Worm (Caenorhabditis elegans) whole organism, mixed stage, embryonic: ENCODE results near the gene ZK1307.7.

Experiments used
- M03D4.4 ChIP-seq: sonication (generic microtip); optimal IDR thresholded peaks from 2 replicates; lab custom pipeline; 2017; ENCODE audit warnings: mild to moderate bottlenecking, missing genetic modification characterization, missing compliant biosample characterization
- bed-3 ChIP-seq: fragments of 200-800 bp; sonication (Bioruptor generic); optimal IDR thresholded peaks from 3 replicates; lab custom pipeline; 2018; ENCODE audit warnings: mild to moderate bottlenecking, missing genetic modification characterization, moderate library complexity, missing compliant biosample characterization
- blmp-1 ChIP-seq: fragments of 150-350 bp; optimal IDR thresholded peaks from 2 replicates; lab custom pipeline; 2014; ENCODE audit warnings: missing biosample characterization, missing genetic modification characterization
- ceh-39 ChIP-seq: fragments of 150-350 bp; optimal IDR thresholded peaks from 2 replicates; lab custom pipeline; 2014; ENCODE audit warnings: missing biosample characterization, missing genetic modification characterization
- ceh-43 ChIP-seq: fragments of 200-800 bp; sonication (Bioruptor generic); optimal IDR thresholded peaks from 2 replicates; lab custom pipeline; 2018; ENCODE audit warnings: mild to moderate bottlenecking, missing genetic modification characterization, moderate library complexity, missing compliant biosample characterization
- ceh-83 ChIP-seq: fragments of 200-800 bp; sonication (Bioruptor generic); optimal IDR thresholded peaks from 2 replicates; lab custom pipeline; 2018; ENCODE audit warnings: mild to moderate bottlenecking, missing genetic modification characterization, missing compliant biosample characterization
- ces-1 ChIP-seq: fragments of 150-350 bp; optimal IDR thresholded peaks from 2 replicates; lab custom pipeline; 2014; ENCODE audit warnings: missing biosample characterization, missing genetic modification reagents, missing genetic modification characterization
- cnd-1 ChIP-seq: fragments of 200-800 bp; sonication (Bioruptor generic); optimal IDR thresholded peaks from 2 replicates; lab custom pipeline; 2018; ENCODE audit warnings: mild to moderate bottlenecking, missing genetic modification characterization, missing compliant biosample characterization
- drap-1 ChIP-seq: fragments of 200-800 bp; sonication (Bioruptor generic); optimal IDR thresholded peaks from 3 replicates; lab custom pipeline; 2018; ENCODE audit warnings: mild to moderate bottlenecking, missing genetic modification characterization, missing compliant biosample characterization
- elt-1 ChIP-seq: sonication (generic microtip); optimal IDR thresholded peaks from 2 replicates; lab custom pipeline; 2017; ENCODE audit warnings: missing genetic modification characterization, mild to moderate bottlenecking, missing compliant biosample characterization, antibody characterized with exemption, moderate library complexity, borderline replicate concordance; ENCODE audit not compliant: insufficient read depth
- elt-3 ChIP-seq: fragments of 150-350 bp; optimal IDR thresholded peaks from 2 replicates; lab custom pipeline; 2014; ENCODE audit warnings: missing biosample characterization, missing genetic modification characterization
- hlh-1 ChIP-seq: fragments of 150-350 bp; optimal IDR thresholded peaks from 2 replicates; lab custom pipeline; 2014; ENCODE audit warnings: missing biosample characterization, missing genetic modification reagents, missing genetic modification characterization
- lin-13 ChIP-seq: fragments of 150-350 bp; optimal IDR thresholded peaks from 2 replicates; lab custom pipeline; 2014; ENCODE audit warnings: missing biosample characterization, missing genetic modification characterization
- lsy-2 ChIP-seq: fragments of 150-350 bp; optimal IDR thresholded peaks from 2 replicates; lab custom pipeline; 2014; ENCODE audit warnings: missing biosample characterization, missing genetic modification characterization
- mab-5 ChIP-seq: fragments of 150-350 bp; optimal IDR thresholded peaks from 2 replicates; lab custom pipeline; 2014; ENCODE audit warnings: missing biosample characterization, missing genetic modification characterization
- mls-2 ChIP-seq: sonication (generic microtip); optimal IDR thresholded peaks from 2 replicates; lab custom pipeline; 2016; ENCODE audit warnings: mild to moderate bottlenecking, missing genetic modification characterization, moderate library complexity, missing compliant biosample characterization
- nhr-12 ChIP-seq: fragments of 150-350 bp; optimal IDR thresholded peaks from 2 replicates; lab custom pipeline; 2014; ENCODE audit warnings: missing biosample characterization, missing genetic modification characterization
- nhr-2 ChIP-seq: fragments of 150-350 bp; optimal IDR thresholded peaks from 2 replicates; lab custom pipeline; 2014; ENCODE audit warnings: missing biosample characterization, missing genetic modification characterization
- nhr-237 ChIP-seq: fragments of 150-350 bp; optimal IDR thresholded peaks from 2 replicates; lab custom pipeline; 2014; ENCODE audit warnings: missing biosample characterization, missing genetic modification characterization
- nhr-28 ChIP-seq: fragments of 150-350 bp; optimal IDR thresholded peaks from 2 replicates; lab custom pipeline; 2014; ENCODE audit warnings: missing biosample characterization, missing genetic modification characterization
- nhr-76 ChIP-seq: sonication (generic microtip); optimal IDR thresholded peaks from 2 replicates; lab custom pipeline; 2017; ENCODE audit warnings: missing biosample characterization, missing genetic modification characterization
- pha-4 ChIP-seq: fragments of 150-350 bp; optimal IDR thresholded peaks from 2 replicates; lab custom pipeline; 2018; ENCODE audit warnings: missing biosample characterization, missing genetic modification reagents, missing genetic modification characterization
- sem-2 ChIP-seq: fragments of 200-800 bp; sonication (Bioruptor generic); optimal IDR thresholded peaks from 2 replicates; lab custom pipeline; 2018; ENCODE audit warnings: mild to moderate bottlenecking, missing genetic modification characterization, missing compliant biosample characterization
- snpc-4 ChIP-seq: fragments of 150-350 bp; optimal IDR thresholded peaks from 2 replicates; lab custom pipeline; 2014; ENCODE audit warnings: missing biosample characterization, missing genetic modification characterization
- sptf-1 ChIP-seq: sonication (generic microtip); optimal IDR thresholded peaks from 2 replicates; lab custom pipeline; 2017; ENCODE audit warnings: mild to moderate bottlenecking, missing genetic modification characterization, moderate library complexity, missing compliant biosample characterization
- tbx-8 ChIP-seq: fragments of 200-800 bp; sonication (Bioruptor generic); optimal IDR thresholded peaks from 2 replicates; lab custom pipeline; 2018; ENCODE audit warnings: mild to moderate bottlenecking, missing genetic modification characterization, moderate library complexity, missing compliant biosample characterization
- unc-62 ChIP-seq: fragments of 150-350 bp; optimal IDR thresholded peaks from 2 replicates; lab custom pipeline; 2014; ENCODE audit warnings: missing biosample characterization, missing genetic modification reagents, missing genetic modification characterization
- zip-8 ChIP-seq: fragments of 150-350 bp; optimal IDR thresholded peaks from 2 replicates; lab custom pipeline; 2014; ENCODE audit warnings: missing biosample characterization, missing genetic modification characterization

ZK1307.7 gene

DNA sequence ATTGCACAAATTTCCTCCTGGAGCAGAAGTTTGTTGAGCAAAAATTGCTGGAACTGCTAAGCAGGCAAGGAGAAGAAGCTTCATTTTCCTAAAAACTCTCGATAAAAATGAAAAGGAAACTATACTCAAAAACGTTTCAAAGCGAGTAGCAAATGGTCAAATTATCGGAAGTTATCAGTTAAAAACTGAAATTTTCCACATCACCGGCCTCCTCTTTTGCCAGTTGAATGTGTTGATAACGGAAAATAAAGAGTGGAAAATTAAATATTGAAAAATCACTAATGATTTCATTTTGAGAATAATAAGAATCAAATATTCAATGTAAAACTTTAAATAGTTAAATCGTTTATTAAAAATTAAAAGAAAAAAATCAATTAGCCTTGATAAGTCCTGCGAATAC lies 22.5 kb downstream of the ZK1307.7 start, which contains the start of gene ZK1320.2:
ZK1320.2 (minus strand) TSS at position 88 of the 400 bp plus-strand sequence.
- TF ChIP-seq elt-1 (no peak), cnd-1 (tag; lab: Kevin White, UChicago) (no peak), drap-1 (GFP tag; lab: Kevin White, UChicago) (no peak), unc-62 (GFP tag; lab: Kevin White, UChicago) (no peak), blmp-1 (no peak), ces-1 (GFP tag; lab: Kevin White, UChicago) (no peak), snpc-4 (tag; lab: Kevin White, UChicago) (no peak), ceh-83 (GFP tag; lab: Kevin White, UChicago) (no peak), pha-4 (tag; lab: Kevin White, UChicago) (no peak), nhr-237 (tag; lab: Kevin White, UChicago) (no peak), ceh-43 (GFP tag; lab: Kevin White, UChicago) (no peak), lin-13 (tag; lab: Kevin White, UChicago) (no peak), nhr-28 (tag; lab: Kevin White, UChicago) (no peak), bed-3 (GFP tag; lab: Kevin White, UChicago) (no peak), M03D4.4 (no peak)

DNA sequence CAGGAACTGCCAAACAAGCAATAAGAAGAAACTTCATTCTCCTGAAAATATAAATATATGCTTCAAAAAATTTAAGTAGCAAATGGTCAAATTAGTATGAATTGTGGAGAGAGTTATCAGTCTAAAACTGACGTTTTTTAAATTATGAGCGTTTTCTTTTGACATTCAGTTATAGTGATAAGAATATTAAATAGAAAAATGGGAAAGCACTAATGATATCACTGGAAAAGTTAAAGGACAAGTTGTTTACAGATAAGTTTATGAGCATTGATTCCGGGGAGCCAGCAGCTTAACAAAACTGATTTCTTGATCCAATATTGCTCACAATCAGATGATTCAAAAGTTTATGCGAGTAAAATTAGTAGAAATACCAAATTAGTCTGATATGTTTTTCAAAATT lies 24.0 kb downstream of the ZK1307.7 start, which contains the start of gene ZK1320.3:
ZK1320.3 (minus strand) TSS at position 41 of the 400 bp plus-strand sequence.
- TF ChIP-seq ceh-39 = no peak
- no peak for TF ChIP-seq elt-3
- TF ChIP-seq mab-5 (tag; lab: Kevin White, UChicago) = no peak
- TF ChIP-seq snpc-4 (tag; lab: Kevin White, UChicago) = no peak
- no peak for TF ChIP-seq bed-3 (GFP tag; lab: Kevin White, UChicago)
- no peak for TF ChIP-seq lsy-2 (tag; lab: Kevin White, UChicago)
- no peak for TF ChIP-seq blmp-1
- TF ChIP-seq tbx-8 (GFP tag; lab: Kevin White, UChicago) = no peak
- TF ChIP-seq nhr-12 (tag; lab: Kevin White, UChicago) = no peak
- TF ChIP-seq nhr-2 (tag; lab: Kevin White, UChicago) = no peak

DNA sequence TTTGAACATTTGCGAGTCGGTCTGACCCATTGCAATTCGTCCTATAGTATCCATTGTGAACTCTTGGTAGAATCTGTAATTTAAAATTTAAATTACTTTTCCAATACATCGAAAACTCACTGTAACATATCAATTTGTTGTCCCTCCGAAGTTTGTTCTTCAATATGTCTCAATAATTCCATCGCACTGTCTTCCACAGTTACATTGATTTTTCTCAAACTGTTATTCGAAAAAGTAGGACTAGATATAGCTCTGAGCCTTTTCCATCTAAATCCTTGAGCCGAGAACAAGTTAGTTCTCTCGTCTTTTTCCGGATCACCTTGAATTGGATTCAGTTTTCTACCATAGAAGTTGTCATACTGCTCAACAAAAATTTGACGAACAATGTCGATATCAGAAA lies 25.8 kb downstream of the ZK1307.7 start:
- TF ChIP-seq sptf-1 (no peak), tbx-8 (GFP tag; lab: Kevin White, UChicago) (no peak), ceh-83 (GFP tag; lab: Kevin White, UChicago) (no peak), mab-5 (tag; lab: Kevin White, UChicago) (no peak), lsy-2 (tag; lab: Kevin White, UChicago) (no peak), bed-3 (GFP tag; lab: Kevin White, UChicago) (no peak), nhr-76 (no peak), zip-8 (tag; lab: Kevin White, UChicago) (no peak), nhr-237 (tag; lab: Kevin White, UChicago) (no peak), sem-2 (no peak), nhr-12 (tag; lab: Kevin White, UChicago) (no peak), snpc-4 (tag; lab: Kevin White, UChicago) (no peak), mls-2 (tag; lab: Kevin White, UChicago) (no peak), ceh-39 (no peak), nhr-28 (tag; lab: Kevin White, UChicago) (no peak), ceh-43 (GFP tag; lab: Kevin White, UChicago) (no peak), unc-62 (GFP tag; lab: Kevin White, UChicago) (no peak)
- TF ChIP-seq, all 35 proteins: peak for 0

ce11 chrII:9662797-9663196 lies 26.4 kb downstream of the ZK1307.7 start, which contains the start of gene cyp-13A10:
Gene cyp-13A10, minus strand, starts transcription at chrII:9662884.
- TF ChIP-seq zip-8 (tag; lab: Kevin White, UChicago) = peak; percentile 32
- TF ChIP-seq hlh-1 (tag; lab: Kevin White, UChicago) = no peak

DNA sequence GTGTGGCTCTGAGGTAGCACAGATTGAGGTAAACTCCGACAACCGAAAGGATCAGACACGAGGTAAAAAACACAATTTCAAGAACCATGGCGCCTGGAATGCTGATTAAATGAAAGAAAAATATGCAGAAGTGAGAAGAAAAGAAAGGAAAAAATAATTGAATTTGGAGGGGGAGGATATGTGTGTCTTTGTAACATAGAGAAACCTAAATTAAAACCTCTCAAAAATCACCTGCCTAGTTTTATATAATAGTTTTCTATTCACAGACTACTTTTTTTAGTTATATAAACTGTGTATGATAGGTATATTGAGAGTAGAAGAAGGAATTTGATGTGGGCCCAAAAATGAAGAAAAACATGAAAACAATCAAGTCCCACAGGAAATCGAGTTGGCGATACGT lies 29.2 kb downstream of the ZK1307.7 start, which contains the start of gene ZK1320.5:
ZK1320.5 (minus strand) TSS at position 101 of the 400 bp plus-strand sequence.
- no peak for TF ChIP-seq elt-3
- TF ChIP-seq lsy-2 (tag; lab: Kevin White, UChicago) = no peak
- TF ChIP-seq ces-1 (GFP tag; lab: Kevin White, UChicago) = no peak
- TF ChIP-seq unc-62 (GFP tag; lab: Kevin White, UChicago) = no peak
- no peak for TF ChIP-seq nhr-237 (tag; lab: Kevin White, UChicago)
- TF ChIP-seq M03D4.4 = no peak
- no peak for TF ChIP-seq ceh-43 (GFP tag; lab: Kevin White, UChicago)
- TF ChIP-seq mls-2 (tag; lab: Kevin White, UChicago) = no peak
- TF ChIP-seq nhr-2 (tag; lab: Kevin White, UChicago) = no peak
- no peak for TF ChIP-seq snpc-4 (tag; lab: Kevin White, UChicago)
